Fruit fly (Drosophila melanogaster): Measurements from ENCODE around the gene CG13949.

DNA sequence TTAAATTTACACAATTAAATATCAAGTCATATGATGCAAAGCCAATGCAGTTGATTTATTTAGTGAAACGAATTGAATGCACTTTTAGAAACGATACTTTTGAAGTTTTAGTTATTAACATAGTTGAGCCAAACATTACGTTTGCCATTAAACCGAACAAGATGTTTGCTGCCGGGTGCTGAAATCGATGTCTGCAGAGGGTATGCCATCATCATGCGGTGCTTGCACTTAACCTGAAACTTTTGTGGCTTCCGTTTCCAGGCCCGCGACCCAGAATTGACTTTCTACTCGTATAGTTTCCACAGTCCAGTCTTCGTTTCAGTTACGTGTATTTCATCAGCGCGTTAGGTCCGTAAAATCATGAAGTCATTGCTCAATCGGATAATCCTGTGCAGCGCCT lies 21.9 kb downstream of the CG13949 start, which contains the start of gene ninaA:
- TF ChIP-seq CTCF (optimal IDR thresholded peaks at IDR 0.05): no peak
- no peak for TF ChIP-seq CG8478 (optimal IDR thresholded peaks at IDR 0.05)

All from S2 (cell line).